Fruit fly (Drosophila melanogaster): Measurements from ENCODE around the gene CG32603.

The CG32603 gene

DNA sequence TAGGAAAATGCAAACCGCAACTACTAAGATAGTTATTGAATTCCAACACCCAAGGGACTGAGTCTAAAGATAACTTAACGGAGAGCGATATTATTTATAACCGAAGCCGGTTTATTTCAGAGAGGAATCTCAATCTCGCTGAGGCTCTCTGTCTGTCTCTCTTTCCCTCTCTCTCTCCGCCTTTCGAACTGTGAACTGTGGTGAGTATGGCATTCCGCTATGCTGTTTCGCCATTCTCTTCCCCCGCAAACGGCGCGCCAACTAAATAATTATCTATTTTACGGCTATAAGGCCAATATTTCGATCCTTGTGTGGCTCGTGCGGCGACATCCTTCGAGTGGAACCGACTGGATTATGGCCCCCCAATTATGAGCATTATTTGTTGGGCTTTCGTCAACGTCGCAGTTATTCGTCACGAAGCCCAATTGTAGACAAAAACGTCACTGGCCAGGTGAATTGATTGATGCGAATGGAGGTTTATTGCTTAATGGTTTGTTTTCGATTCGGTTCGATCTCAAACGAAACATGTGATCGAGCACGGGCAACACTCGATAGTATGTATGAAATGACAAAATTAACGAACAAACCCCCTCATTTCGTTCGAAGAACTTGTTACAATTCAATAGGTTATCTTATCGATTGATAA lies 27.9 kb downstream of the CG32603 start:
- peak; percentile 83 for TF ChIP-seq yki (optimal IDR thresholded peaks at IDR 0.05)
- TF ChIP-seq CG13894 (tag; optimal IDR thresholded peaks at IDR 0.05), result peak; percentile 34
- TF ChIP-seq CG5180 (GFP tag; optimal IDR thresholded peaks at IDR 0.05), result peak; percentile 92
- no peak for TF ChIP-seq scrt (GFP tag; optimal IDR thresholded peaks at IDR 0.05)
- TF ChIP-seq CG14710 (tag; optimal IDR thresholded peaks at IDR 0.05), result no peak
- no peak for TF ChIP-seq CG8478 (optimal IDR thresholded peaks at IDR 0.05)
- peak; percentile 69 for TF ChIP-seq nom (GFP tag; optimal IDR thresholded peaks at IDR 0.05)
- TF ChIP-seq CG13424 (tag; optimal IDR thresholded peaks at IDR 0.05), result no peak
- TF ChIP-seq CG14050 (GFP tag; IDR thresholded peaks at IDR 0.05), result no peak
- TF ChIP-seq HmgD (GFP tag; optimal IDR thresholded peaks at IDR 0.05), result no peak
- TF ChIP-seq CG8290 (GFP tag; optimal IDR thresholded peaks at IDR 0.05), result no peak
- TF ChIP-seq CG8290 (tag; optimal IDR thresholded peaks at IDR 0.05), result peak in 1 of 2 experiments; percentile 13
- no peak for TF ChIP-seq CG2199 (GFP tag; IDR thresholded peaks at IDR 0.05)
- TF ChIP-seq Med (GFP tag), result peak; percentile 57
- no peak for TF ChIP-seq CG33213 (GFP tag; optimal IDR thresholded peaks at IDR 0.05)
- TF ChIP-seq pfk (GFP tag; optimal IDR thresholded peaks at IDR 0.05), result no peak
- no peak for TF ChIP-seq fru (optimal IDR thresholded peaks at IDR 0.05)
- peak; percentile 11; the same call in 1 of the 2 replicates for TF ChIP-seq CG32532 (GFP tag; IDR thresholded peaks at IDR 0.05)
- no peak for TF ChIP-seq Chrac-16 (GFP tag; optimal IDR thresholded peaks at IDR 0.05)
- TF ChIP-seq CG18476 (GFP tag; optimal IDR thresholded peaks at IDR 0.05), result no peak
- TF ChIP-seq lab (GFP tag; optimal IDR thresholded peaks at IDR 0.05), result peak; percentile 24
- TF ChIP-seq ems (GFP tag; optimal IDR thresholded peaks at IDR 0.05), result no peak
- no peak for TF ChIP-seq H2.0 (GFP tag; IDR thresholded peaks at IDR 0.05)
- no peak for TF ChIP-seq MTF-1 (GFP tag; optimal IDR thresholded peaks at IDR 0.05; ENCODE audit: borderline replicate concordance)
- TF ChIP-seq CG17612 (GFP tag; IDR thresholded peaks at IDR 0.05), result no peak
- peak; percentile 70 for TF ChIP-seq abd-A (tag; optimal IDR thresholded peaks at IDR 0.05)
- TF ChIP-seq CG7372 (GFP tag; IDR thresholded peaks at IDR 0.05), result no peak
- peak; percentile 46 for TF ChIP-seq Deaf1 (tag; optimal IDR thresholded peaks at IDR 0.05)
- TF ChIP-seq danr (GFP tag; IDR thresholded peaks at IDR 0.05), result no peak
- peak; percentile 41; the same call in 1 of the 3 replicates for TF ChIP-seq CG34224 (GFP tag; IDR thresholded peaks at IDR 0.05; ENCODE audit: partially characterized antibody)
- peak; percentile 4 for TF ChIP-seq CG17568 (GFP tag; optimal IDR thresholded peaks at IDR 0.05)
- no peak for TF ChIP-seq NfI (GFP tag; optimal IDR thresholded peaks at IDR 0.05)
- no peak for TF ChIP-seq CG16779 (GFP tag; IDR thresholded peaks at IDR 0.05)
- TF ChIP-seq Meics (GFP tag; optimal IDR thresholded peaks at IDR 0.05), result peak; percentile 40
- TF ChIP-seq crol (GFP tag; IDR thresholded peaks at IDR 0.05), result peak; percentile 86
- no peak for TF ChIP-seq dimm (GFP tag; IDR thresholded peaks at IDR 0.05)
- TF ChIP-seq chinmo (GFP tag; IDR thresholded peaks at IDR 0.05; ENCODE audit: partially characterized antibody), result peak; percentile 78; the same call in 2 of the 4 replicates
- TF ChIP-seq hkb (optimal IDR thresholded peaks at IDR 0.05), result no peak
- no peak for TF ChIP-seq hkb (GFP tag; IDR thresholded peaks at IDR 0.05)
- no peak for TF ChIP-seq Oaz (GFP tag; IDR thresholded peaks at IDR 0.05)
- no peak for TF ChIP-seq Side (GFP tag; optimal IDR thresholded peaks at IDR 0.05)
- peak; percentile 62 for TF ChIP-seq nerfin-1 (tag; optimal IDR thresholded peaks at IDR 0.05)
- no peak for TF ChIP-seq onecut (GFP tag; IDR thresholded peaks at IDR 0.05)
- 0 out of 2 replicates have a peak, but pooled peaks have one; percentile 31 for TF ChIP-seq bbx (GFP tag; IDR thresholded peaks at IDR 0.05; ENCODE audit: partially characterized antibody)
- no peak for TF ChIP-seq bigmax (GFP tag; optimal IDR thresholded peaks at IDR 0.05)
- TF ChIP-seq Trl (optimal IDR thresholded peaks at IDR 0.05), result peak; percentile 85 to 94
- no peak for TF ChIP-seq Trl (GFP tag; optimal IDR thresholded peaks at IDR 0.05)
- TF ChIP-seq Camta (GFP tag; optimal IDR thresholded peaks at IDR 0.05), result no peak
- TF ChIP-seq cg (GFP tag; optimal IDR thresholded peaks at IDR 0.05), result peak; percentile 4
- TF ChIP-seq sd (tag; optimal IDR thresholded peaks at IDR 0.05), result peak; percentile 96
- no peak for TF ChIP-seq Sox100B (GFP tag; optimal IDR thresholded peaks at IDR 0.05)
- peak; percentile 33 for TF ChIP-seq grau (tag; optimal IDR thresholded peaks at IDR 0.05)
